Worm (Caenorhabditis elegans) whole organism, young adult: ENCODE results near the gene ZK813.2.

Experiments
- C06A6.2 ChIP-seq: fragments of 200-800 bp; sonication (Bioruptor generic); conservative IDR thresholded peaks from 2 replicates; pipeline ENCODE4 v1.3.6; 2022; ENCODE audit warnings: missing genetic modification characterization, missing compliant biosample characterization
- F33H1.4 ChIP-seq: fragments of 200-800 bp; sonication (Bioruptor generic); IDR thresholded peaks from 2 replicates; pipeline ENCODE4 v1.3.6; 2022; ENCODE audit warnings: missing genetic modification reagents, missing genetic modification characterization, missing compliant biosample characterization
- F49E8.2 ChIP-seq: sonication (generic microtip); optimal IDR thresholded peaks from 3 replicates; lab custom pipeline; 2017; ENCODE audit warnings: missing genetic modification characterization, mild to moderate bottlenecking, missing compliant biosample characterization, antibody characterized with exemption, moderate library complexity; ENCODE audit not compliant: insufficient read depth
- F57A8.1 ChIP-seq: fragments of 200-800 bp; sonication (Bioruptor generic); optimal IDR thresholded peaks from 2 replicates; lab custom pipeline; 2018; ENCODE audit warnings: mild to moderate bottlenecking, missing genetic modification characterization, moderate library complexity, missing compliant biosample characterization
- T07F8.4 ChIP-seq: sonication (generic microtip); optimal IDR thresholded peaks from 2 replicates; lab custom pipeline; 2016; ENCODE audit warnings: mild to moderate bottlenecking, missing genetic modification characterization, moderate library complexity, missing compliant biosample characterization
- Y53G8AR.9 ChIP-seq: fragments of 200-800 bp; sonication (Bioruptor generic); conservative IDR thresholded peaks from 2 replicates; pipeline ENCODE4 v1.3.6; 2022; ENCODE audit warnings: missing genetic modification reagents, missing genetic modification characterization, missing compliant biosample characterization
- Y56A3A.18 ChIP-seq: fragments of 200-800 bp; sonication (Bioruptor generic); IDR thresholded peaks from 2 replicates; pipeline ENCODE4 v1.3.6; 2022; ENCODE audit warnings: missing genetic modification reagents, missing genetic modification characterization, missing compliant biosample characterization
- Y79H2A.3 ChIP-seq: fragments of 200-800 bp; sonication (Bioruptor generic); conservative IDR thresholded peaks from 2 replicates; pipeline ENCODE4 v1.3.6; 2022; ENCODE audit warnings: missing genetic modification reagents, missing genetic modification characterization, missing compliant biosample characterization
- Y95B8A.8 ChIP-seq: fragments of 200-800 bp; sonication (Bioruptor generic); IDR thresholded peaks from 2 replicates; pipeline ENCODE4 v1.3.6; 2022; ENCODE audit warnings: missing genetic modification reagents, missing genetic modification characterization, missing compliant biosample characterization
- ZK185.1 ChIP-seq: sonication (generic microtip); optimal IDR thresholded peaks from 2 replicates; lab custom pipeline; 2016; ENCODE audit warnings: mild to moderate bottlenecking, missing genetic modification characterization, missing compliant biosample characterization; ENCODE audit not compliant: poor library complexity, severe bottlenecking
- ccch-3 ChIP-seq: fragments of 200-800 bp; sonication (Bioruptor generic); optimal IDR thresholded peaks from 2 replicates; lab custom pipeline; 2018; ENCODE audit warnings: mild to moderate bottlenecking, missing genetic modification characterization, missing compliant biosample characterization
- ceh-58 ChIP-seq: fragments of 200-800 bp; sonication (Bioruptor generic); IDR thresholded peaks from 2 replicates; pipeline ENCODE4 v1.3.6; 2022; ENCODE audit warnings: missing genetic modification characterization, missing compliant biosample characterization
- chd-7 ChIP-seq: sonication (generic microtip); optimal IDR thresholded peaks from 2 replicates; lab custom pipeline; 2016; ENCODE audit warnings: mild to moderate bottlenecking, missing genetic modification characterization, moderate library complexity, missing compliant biosample characterization
- die-1 ChIP-seq: sonication (generic microtip); optimal IDR thresholded peaks from 2 replicates; lab custom pipeline; 2016; ENCODE audit warnings: missing genotype, mild to moderate bottlenecking, missing genetic modification characterization, missing compliant biosample characterization
- dpl-1 ChIP-seq: fragments of 150-350 bp; optimal IDR thresholded peaks from 2 replicates; lab custom pipeline; 2014; ENCODE audit warnings: missing biosample characterization, missing genetic modification reagents, missing genetic modification characterization
- ekl-4 ChIP-seq: fragments of 200-800 bp; sonication (Bioruptor generic); IDR thresholded peaks from 2 replicates; pipeline ENCODE4 v1.3.6; 2022; ENCODE audit warnings: missing genetic modification reagents, missing genetic modification characterization, missing compliant biosample characterization
- fkh-3 ChIP-seq: sonication (generic microtip); optimal IDR thresholded peaks from 2 replicates; lab custom pipeline; 2016; ENCODE audit warnings: mild to moderate bottlenecking, missing genetic modification characterization, missing compliant biosample characterization
- hrde-1 ChIP-seq: sonication (generic microtip); optimal IDR thresholded peaks from 2 replicates; lab custom pipeline; 2016; ENCODE audit warnings: missing genetic modification characterization, mild to moderate bottlenecking, missing compliant biosample characterization, moderate library complexity, missing genotype, missing genetic modification reagents, borderline replicate concordance
- hsf-1 ChIP-seq: fragments of 200-800 bp; sonication (Bioruptor generic); IDR thresholded peaks from 2 replicates; pipeline ENCODE4 v1.3.6; 2022; ENCODE audit warnings: missing genetic modification reagents, missing genetic modification characterization, missing compliant biosample characterization
- let-526 ChIP-seq: fragments of 200-800 bp; sonication (Bioruptor generic); IDR thresholded peaks from 2 replicates; pipeline ENCODE4 v1.3.6; 2022; ENCODE audit warnings: missing genetic modification reagents, missing genetic modification characterization, missing compliant biosample characterization
- let-607 ChIP-seq, 2 experiments: fragments of 200-800 bp in 1 of 2; sonication (Bioruptor generic) in 1 of 2; sonication (generic microtip) in 1 of 2; optimal IDR thresholded peaks; 2 replicates each; lab custom pipeline; 2016 to 2018; ENCODE audit warnings: mild to moderate bottlenecking in 2 of 2, missing compliant biosample characterization in 2 of 2, missing genetic modification characterization in 2 of 2, moderate library complexity in 2 of 2, missing genotype in 1 of 2
- lir-1 ChIP-seq: fragments of 200-800 bp; sonication (Bioruptor generic); conservative IDR thresholded peaks from 2 replicates; pipeline ENCODE4 v1.3.6; 2022; ENCODE audit warnings: missing genetic modification reagents, missing genetic modification characterization, missing compliant biosample characterization
- nfyb-1 ChIP-seq: fragments of 200-800 bp; sonication (Bioruptor generic); IDR thresholded peaks from 2 replicates; pipeline ENCODE4 v1.3.6; 2022; ENCODE audit warnings: missing genetic modification reagents, missing genetic modification characterization, missing compliant biosample characterization
- nhr-120 ChIP-seq: fragments of 200-800 bp; sonication (Bioruptor generic); IDR thresholded peaks from 2 replicates; pipeline ENCODE4 v1.3.6; 2022; ENCODE audit warnings: missing genetic modification characterization, missing compliant biosample characterization
- nhr-179 ChIP-seq: sonication (generic microtip); optimal IDR thresholded peaks from 2 replicates; lab custom pipeline; 2016; ENCODE audit warnings: mild to moderate bottlenecking, missing genetic modification characterization, missing compliant biosample characterization
- nhr-27 ChIP-seq: fragments of 200-800 bp; sonication (Bioruptor generic); optimal IDR thresholded peaks from 2 replicates; lab custom pipeline; 2018; ENCODE audit warnings: mild to moderate bottlenecking, missing genetic modification characterization, moderate library complexity, missing compliant biosample characterization
- nhr-80 ChIP-seq: sonication (generic microtip); optimal IDR thresholded peaks from 2 replicates; lab custom pipeline; 2016; ENCODE audit warnings: missing genetic modification characterization, missing compliant biosample characterization
- nhr-90 ChIP-seq: sonication (generic microtip); optimal IDR thresholded peaks from 2 replicates; lab custom pipeline; 2016; ENCODE audit warnings: missing genotype, mild to moderate bottlenecking, missing genetic modification characterization, missing compliant biosample characterization
- pbrm-1 ChIP-seq: fragments of 200-800 bp; sonication (Bioruptor generic); IDR thresholded peaks from 2 replicates; pipeline ENCODE4 v1.3.6; 2022; ENCODE audit warnings: missing genetic modification reagents, missing genetic modification characterization, missing compliant biosample characterization
- snpc-4 ChIP-seq, 5 experiments: fragments of 150-350 bp in 1 of 5; sonication (generic microtip) in 4 of 5; optimal IDR thresholded peaks; 2 replicates each; lab custom pipeline; 2014 to 2018; ENCODE audit warnings: missing genetic modification characterization in 5 of 5, missing biosample characterization in 3 of 5, antibody characterized with exemption in 2 of 5, mild to moderate bottlenecking in 2 of 5, missing compliant biosample characterization in 2 of 5, missing genotype in 2 of 5, moderate library complexity in 2 of 5, missing genetic modification reagents in 1 of 5
- tbp1 ChIP-seq: fragments of 200-800 bp; sonication (Bioruptor generic); optimal IDR thresholded peaks from 2 replicates; lab custom pipeline; 2018; ENCODE audit warnings: mild to moderate bottlenecking, missing genetic modification characterization, missing compliant biosample characterization

The ZK813.2 gene

DNA sequence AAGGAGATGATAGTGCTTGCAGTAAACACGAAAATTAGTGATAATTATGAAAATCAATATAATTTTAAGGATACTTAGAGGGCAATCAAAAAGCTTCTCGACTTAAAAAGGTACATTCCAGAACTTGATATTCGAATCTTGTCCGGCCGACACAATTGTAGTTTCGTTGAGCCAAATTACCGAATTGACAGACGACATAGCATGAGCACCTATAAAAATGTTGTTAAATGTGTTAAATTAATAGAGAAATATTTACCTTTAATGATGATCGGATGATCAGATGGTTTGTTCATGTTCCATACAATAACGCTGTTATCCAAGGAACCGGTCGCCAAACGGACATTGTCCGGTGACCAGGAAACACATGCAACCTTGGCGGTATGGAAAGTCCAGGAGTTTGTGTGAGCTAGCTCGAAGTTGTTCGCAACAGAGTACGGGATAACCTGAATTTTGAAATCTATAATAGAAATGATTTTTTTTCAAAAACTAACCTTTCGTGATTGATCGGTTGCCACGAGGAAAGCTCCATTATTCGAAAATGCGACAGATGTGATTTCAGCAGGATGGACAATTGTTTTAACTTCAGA lies 34.8 kb upstream of the ZK813.2 start (continued):
- TF ChIP-seq Y56A3A.18 (GFP tag; lab: Robert Waterston, UW) (peak; percentile 81), nhr-80 (tag; lab: Kevin White, UChicago) (peak; percentile 53), chd-7 (tag; lab: Kevin White, UChicago) (peak; percentile 36), ceh-58 (GFP tag; lab: Robert Waterston, UW) (no peak), ekl-4 (0 out of 2 replicates have a peak, but pooled peaks have one; percentile 25), nfyb-1 (GFP tag; lab: Robert Waterston, UW) (peak; percentile 50; the same call in 1 of the 2 replicates), nhr-27 (tag; lab: Kevin White, UChicago) (no peak), F33H1.4 (no peak), F49E8.2 (tag; lab: Kevin White, UChicago) (no peak), let-526 (GFP tag; lab: Robert Waterston, UW) (no peak), nhr-179 (tag; lab: Kevin White, UChicago) (no peak), tbp1 (GFP tag; lab: Kevin White, UChicago) (no peak), Y79H2A.3 (GFP tag; lab: Robert Waterston, UW) (no peak), die-1 (no peak), let-607 (tag; optimal IDR thresholded peaks at IDR 0.05; lab: Kevin White, UChicago) (peak in 1 of 2 experiments; percentile 2), hsf-1 (GFP tag; lab: Robert Waterston, UW) (0 out of 2 replicates have a peak, but pooled peaks have one; percentile 38), C06A6.2 (GFP tag; lab: Robert Waterston, UW) (0 out of 2 replicates have a peak, but pooled peaks have one; percentile 21), lir-1 (GFP tag; lab: Robert Waterston, UW) (no peak), hrde-1 (tag; lab: Kevin White, UChicago) (no peak), ZK185.1 (tag; lab: Kevin White, UChicago) (no peak), T07F8.4 (tag; lab: Kevin White, UChicago) (no peak), snpc-4 (GFP tag; optimal IDR thresholded peaks at IDR 0.05; lab: Kevin White, UChicago) (no peak), snpc-4 (tag; optimal IDR thresholded peaks at IDR 0.05; lab: Kevin White, UChicago) (peak in 1 of 4 experiments; percentile 25), nhr-90 (peak; percentile 61), pbrm-1 (GFP tag; lab: Robert Waterston, UW) (peak; percentile 44), dpl-1 (GFP tag; lab: Kevin White, UChicago) (no peak), nhr-120 (GFP tag; lab: Robert Waterston, UW) (no peak), Y53G8AR.9 (GFP tag; lab: Robert Waterston, UW) (peak; percentile 92; the same call in 1 of the 2 replicates), ccch-3 (no peak)
- TF ChIP-seq, all 124 proteins: peak for 20

DNA sequence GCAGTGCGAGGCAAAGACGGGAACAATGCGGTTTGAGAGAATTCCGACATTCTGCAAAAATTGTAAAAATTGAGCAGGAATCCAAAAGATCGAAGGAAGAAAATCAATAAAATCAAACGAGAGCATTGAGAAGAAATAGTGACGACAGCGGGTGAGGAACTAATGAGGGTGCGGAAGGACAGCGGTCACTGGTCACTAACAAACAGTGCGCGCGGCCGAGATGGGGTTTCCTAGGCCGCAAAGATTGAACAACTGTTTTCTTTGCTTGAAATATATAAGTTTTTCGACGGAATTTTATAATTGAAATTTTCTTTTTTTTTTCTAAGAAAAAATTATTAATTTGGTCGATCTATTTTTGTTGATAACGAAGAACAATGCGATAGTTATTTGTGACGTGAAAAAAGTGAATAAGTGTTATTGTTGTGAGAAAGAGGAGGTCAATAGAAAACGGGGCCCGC lies 32.0 kb upstream of the ZK813.2 start, which contains the start of gene unc-78:
Gene unc-78 (minus strand): TSS at position 51 of the 458 bp plus-strand sequence.
- TF ChIP-seq F57A8.1 (GFP tag; lab: Kevin White, UChicago) (no peak), nhr-80 (tag; lab: Kevin White, UChicago) (peak; percentile 12)

DNA sequence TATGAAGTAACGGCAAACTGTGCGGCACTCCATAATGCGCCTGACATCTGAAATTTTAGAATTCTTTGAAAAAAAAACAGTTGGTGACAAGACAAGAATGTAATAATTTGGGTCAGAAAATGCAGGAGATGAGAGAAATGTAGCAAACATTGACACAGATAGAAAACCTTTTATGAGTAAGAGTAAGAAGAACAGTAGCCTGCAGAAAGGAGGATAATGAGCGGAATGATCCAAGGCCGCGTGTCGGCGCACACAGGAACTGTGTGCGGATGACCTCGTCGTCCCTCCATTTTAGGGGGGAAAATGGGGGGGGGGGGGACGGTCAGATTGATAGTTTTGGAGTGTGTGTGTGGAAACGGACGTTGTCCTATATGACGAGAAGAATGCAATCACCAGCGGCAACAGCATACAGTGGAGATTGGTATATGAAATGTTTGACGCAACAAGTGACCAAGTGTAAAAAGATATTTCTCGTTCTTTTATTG lies 28.9 kb upstream of the ZK813.2 start, which contains the start of gene dhs-27:
Gene dhs-27 (minus strand): TSS at position 51 of the 485 bp plus-strand sequence.
- TF ChIP-seq Y95B8A.8 (GFP tag; lab: Robert Waterston, UW) = no peak
- no peak for TF ChIP-seq C06A6.2 (GFP tag; lab: Robert Waterston, UW)
- TF ChIP-seq fkh-3 = no peak
